Worm (Caenorhabditis elegans): ENCODE measurements around the gene Y56A3A.16.

DNA sequence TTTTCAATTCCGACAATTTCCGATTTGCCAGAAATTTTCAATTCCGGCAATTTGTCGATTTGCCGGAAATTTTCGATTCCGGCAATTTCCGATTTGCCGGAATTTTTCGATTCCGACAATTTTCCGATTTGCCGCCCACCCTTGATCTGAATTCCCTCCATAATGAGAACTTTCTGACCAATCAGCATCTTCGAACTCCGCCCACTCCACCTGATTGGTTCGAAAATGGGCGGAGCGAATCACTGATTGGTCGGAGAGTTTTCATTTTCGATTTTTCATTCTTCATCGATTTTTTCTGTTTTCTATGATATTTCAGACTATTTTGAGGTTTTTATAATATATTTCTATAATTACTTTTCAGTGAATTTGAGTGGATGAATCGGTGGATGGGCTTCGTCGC lies 40.0 kb upstream of the Y56A3A.16 start:
- TF ChIP-seq unc-62 (GFP tag; optimal IDR thresholded peaks at IDR 0.05) = no peak
- TF ChIP-seq nhr-12 (tag; optimal IDR thresholded peaks at IDR 0.05) = no peak
- TF ChIP-seq mep-1 (tag; optimal IDR thresholded peaks at IDR 0.05) = no peak
- no peak for TF ChIP-seq ceh-43 (GFP tag; optimal IDR thresholded peaks at IDR 0.05)
- no peak for TF ChIP-seq snpc-4 (tag; optimal IDR thresholded peaks at IDR 0.05)
- TF ChIP-seq pha-4 (tag; optimal IDR thresholded peaks at IDR 0.05) = no peak
- TF ChIP-seq blmp-1 (tag; optimal IDR thresholded peaks at IDR 0.05) = no peak
- TF ChIP-seq bed-3 (GFP tag; optimal IDR thresholded peaks at IDR 0.05) = no peak
- TF ChIP-seq ztf-11 (tag; optimal IDR thresholded peaks at IDR 0.05) = no peak
- no peak for TF ChIP-seq elt-3 (tag; optimal IDR thresholded peaks at IDR 0.05)

Data from whole organism, mixed stage, embryonic.